Worm (Caenorhabditis elegans) whole organism, L4 larva: ENCODE data around the gene nap-1.

ENCODE experiments used
- D1046.2 ChIP-seq: fragments of 200-800 bp; sonication (Bioruptor generic); IDR thresholded peaks from 2 replicates; pipeline ENCODE4 v1.3.6; 2022; ENCODE audit warnings: missing genetic modification characterization, missing compliant biosample characterization
- F44E2.7 ChIP-seq: fragments of 200-800 bp; sonication (Bioruptor generic); IDR thresholded peaks from 2 replicates; pipeline ENCODE4 v2.1.2; 2022; ENCODE audit warnings: missing genetic modification characterization, missing compliant biosample characterization
- T26A8.4 ChIP-seq: fragments of 200-800 bp; sonication (Bioruptor generic); IDR thresholded peaks from 2 replicates; pipeline ENCODE4 v1.3.6; 2022; ENCODE audit warnings: missing genetic modification characterization, missing compliant biosample characterization
- Y75B8A.6 ChIP-seq: fragments of 200-800 bp; sonication (Bioruptor generic); IDR thresholded peaks from 2 replicates; pipeline ENCODE4 v1.3.6; 2022; ENCODE audit warnings: missing genetic modification reagents, missing genetic modification characterization, missing compliant biosample characterization
- aha-1 ChIP-seq: fragments of 150-350 bp; peaks from one replicate; lab custom pipeline; 2014; ENCODE audit warnings: missing biosample characterization, missing genetic modification characterization
- attf-4 ChIP-seq: sonication (generic microtip); optimal IDR thresholded peaks from 3 replicates; lab custom pipeline; 2017; ENCODE audit warnings: missing biosample characterization, missing genetic modification characterization
- ces-1 ChIP-seq: fragments of 150-350 bp; sonication (generic microtip); optimal IDR thresholded peaks from 4 replicates; lab custom pipeline; 2014; ENCODE audit warnings: missing biosample characterization, missing genetic modification reagents, missing genetic modification characterization
- ctbp-1 ChIP-seq: fragments of 200-800 bp; sonication (Bioruptor generic); IDR thresholded peaks from 2 replicates; pipeline ENCODE4 v1.3.6; 2022; ENCODE audit warnings: missing genetic modification reagents, missing genetic modification characterization, missing compliant biosample characterization
- daf-16 ChIP-seq, 3 experiments: sonication (generic microtip); optimal IDR thresholded peaks; 2 replicates each; lab custom pipeline; 2016 to 2017; ENCODE audit warnings: missing genetic modification characterization in 3 of 3, missing genetic modification reagents in 3 of 3, mild to moderate bottlenecking in 2 of 3, missing compliant biosample characterization in 2 of 3, missing biosample characterization in 1 of 3, moderate library complexity in 1 of 3
- daf-19 ChIP-seq: fragments of 200-800 bp; sonication (Bioruptor generic); conservative IDR thresholded peaks from 2 replicates; pipeline ENCODE4 v1.3.6; 2022; ENCODE audit warnings: missing genetic modification characterization, missing compliant biosample characterization
- dmd-8 ChIP-seq: fragments of 200-800 bp; sonication (Bioruptor generic); IDR thresholded peaks from 2 replicates; pipeline ENCODE4 v1.3.6; 2022; ENCODE audit warnings: missing genetic modification characterization, missing compliant biosample characterization
- dmd-9 ChIP-seq: fragments of 200-800 bp; sonication (Bioruptor generic); IDR thresholded peaks from 2 replicates; pipeline ENCODE4 v1.3.6; 2022; ENCODE audit warnings: missing genetic modification reagents, missing genetic modification characterization, missing compliant biosample characterization
- egl-43 ChIP-seq: fragments of 200-800 bp; sonication (Bioruptor generic); IDR thresholded peaks from 2 replicates; pipeline ENCODE4 v1.3.6; 2022; ENCODE audit warnings: missing genetic modification reagents, missing genetic modification characterization, missing compliant biosample characterization
- gei-8 ChIP-seq: fragments of 200-800 bp; sonication (Bioruptor generic); optimal IDR thresholded peaks from 2 replicates; lab custom pipeline; 2018; ENCODE audit warnings: mild to moderate bottlenecking, missing genetic modification characterization, missing compliant biosample characterization
- lim-7 ChIP-seq: fragments of 200-800 bp; sonication (Bioruptor generic); IDR thresholded peaks from 2 replicates; pipeline ENCODE4 v1.3.6; 2022; ENCODE audit warnings: missing genetic modification characterization, missing compliant biosample characterization
- lin-1 ChIP-seq: fragments of 200-800 bp; sonication (Bioruptor generic); IDR thresholded peaks from 2 replicates; pipeline ENCODE4 v1.3.6; 2022; ENCODE audit warnings: missing genetic modification reagents, missing genetic modification characterization, missing compliant biosample characterization
- lin-15B ChIP-seq: fragments of 150-350 bp; sonication (generic microtip); optimal IDR thresholded peaks from 3 replicates; lab custom pipeline; 2014; ENCODE audit warnings: missing biosample characterization, missing genetic modification characterization
- mdt-29 ChIP-seq: fragments of 200-800 bp; sonication (Bioruptor generic); IDR thresholded peaks from 2 replicates; pipeline ENCODE4 v1.3.6; 2022; ENCODE audit warnings: missing genetic modification reagents, missing genetic modification characterization, missing compliant biosample characterization
- mes-2 ChIP-seq: sonication (generic microtip); optimal IDR thresholded peaks from 2 replicates; lab custom pipeline; 2016; ENCODE audit warnings: missing genotype, mild to moderate bottlenecking, missing genetic modification characterization, missing compliant biosample characterization; ENCODE audit not compliant: poor library complexity, severe bottlenecking
- nhr-111 ChIP-seq: fragments of 200-800 bp; sonication (Bioruptor generic); optimal IDR thresholded peaks from 2 replicates; lab custom pipeline; 2018; ENCODE audit warnings: mild to moderate bottlenecking, missing genetic modification characterization, missing compliant biosample characterization
- nhr-237 ChIP-seq: sonication (generic microtip); optimal IDR thresholded peaks from 2 replicates; lab custom pipeline; 2017; ENCODE audit warnings: missing biosample characterization, missing genetic modification characterization
- nhr-25 ChIP-seq: sonication (generic microtip); optimal IDR thresholded peaks from 2 replicates; lab custom pipeline; 2017; ENCODE audit warnings: missing genetic modification characterization, mild to moderate bottlenecking, missing compliant biosample characterization, antibody characterized with exemption, moderate library complexity, borderline replicate concordance; ENCODE audit not compliant: insufficient read depth
- nhr-28 ChIP-seq: fragments of 150-350 bp; optimal IDR thresholded peaks from 2 replicates; lab custom pipeline; 2014; ENCODE audit warnings: missing biosample characterization, missing genetic modification characterization
- nhr-76 ChIP-seq: fragments of 150-350 bp; optimal IDR thresholded peaks from 2 replicates; lab custom pipeline; 2014; ENCODE audit warnings: missing biosample characterization, missing genetic modification characterization
- pha-4 ChIP-seq, 2 experiments: fragments of 150-350 bp in 1 of 2; fragments of 200-800 bp in 1 of 2; sonication (Bioruptor generic) in 1 of 2; IDR thresholded peaks in 1 of 2; optimal IDR thresholded peaks in 1 of 2; 2 replicates each; pipeline versions ENCODE4 v1.3.6 to Lab custom; 2014 to 2022; ENCODE audit warnings: missing genetic modification characterization in 2 of 2, missing genetic modification reagents in 2 of 2, missing biosample characterization in 1 of 2, missing compliant biosample characterization in 1 of 2
- php-3 ChIP-seq: fragments of 200-800 bp; sonication (Bioruptor generic); IDR thresholded peaks from 2 replicates; pipeline ENCODE4 v1.3.6; 2022; ENCODE audit warnings: missing genetic modification reagents, missing genetic modification characterization, missing compliant biosample characterization
- set-16 ChIP-seq: fragments of 200-800 bp; sonication (Bioruptor generic); IDR thresholded peaks from 2 replicates; pipeline ENCODE4 v1.3.6; 2022; ENCODE audit warnings: missing genetic modification reagents, missing genetic modification characterization, missing compliant biosample characterization
- snpc-1.2 ChIP-seq: fragments of 200-800 bp; sonication (Bioruptor generic); IDR thresholded peaks from 2 replicates; pipeline ENCODE4 v1.3.6; 2022; ENCODE audit warnings: missing genetic modification reagents, missing genetic modification characterization, missing compliant biosample characterization
- spr-1 ChIP-seq: sonication (generic microtip); optimal IDR thresholded peaks from 2 replicates; lab custom pipeline; 2016; ENCODE audit warnings: mild to moderate bottlenecking, missing genetic modification characterization, missing compliant biosample characterization
- tra-1 ChIP-seq: fragments of 200-800 bp; sonication (Bioruptor generic); IDR thresholded peaks from 2 replicates; pipeline ENCODE4 v1.3.6; 2022; ENCODE audit warnings: missing genetic modification reagents, missing genetic modification characterization, missing compliant biosample characterization
- unc-39 ChIP-seq: sonication (generic microtip); optimal IDR thresholded peaks from 2 replicates; lab custom pipeline; 2017; ENCODE audit warnings: missing biosample characterization, missing genetic modification characterization
- zfp-2 ChIP-seq: sonication (generic microtip); optimal IDR thresholded peaks from 2 replicates; lab custom pipeline; 2016; ENCODE audit warnings: mild to moderate bottlenecking, missing genetic modification characterization, missing compliant biosample characterization
- zfp-3 ChIP-seq: fragments of 200-800 bp; sonication (Bioruptor generic); conservative IDR thresholded peaks from 2 replicates; pipeline ENCODE4 v1.3.6; 2022; ENCODE audit warnings: missing genetic modification reagents, missing genetic modification characterization, missing compliant biosample characterization
- zip-2 ChIP-seq: fragments of 150-350 bp; optimal IDR thresholded peaks from 2 replicates; lab custom pipeline; 2014; ENCODE audit warnings: missing biosample characterization, missing genetic modification characterization

nap-1 gene

ce11 chrIV:8363163-8363562 lies 16.0 kb downstream of the nap-1 start, which contains the start of gene D2096.12:
TSS of gene D2096.12 (plus strand) at chrIV:8363463.
- no peak for TF ChIP-seq nhr-237 (tag; lab: Kevin White, UChicago)
- TF ChIP-seq nhr-111: no peak
- no peak for TF ChIP-seq zip-2
- no peak for TF ChIP-seq T26A8.4 (GFP tag; lab: Robert Waterston, UW)
- TF ChIP-seq lin-1 (GFP tag; lab: Robert Waterston, UW): no peak
- TF ChIP-seq mes-2 (tag; lab: Kevin White, UChicago): no peak
- TF ChIP-seq snpc-1.2 (GFP tag; lab: Robert Waterston, UW): no peak
- TF ChIP-seq ces-1: no peak
- TF ChIP-seq dmd-9 (GFP tag; lab: Robert Waterston, UW): no peak
- TF ChIP-seq dmd-8 (GFP tag; lab: Robert Waterston, UW): no peak
- TF ChIP-seq egl-43: no peak
- no peak for TF ChIP-seq daf-19 (GFP tag; lab: Robert Waterston, UW)
- no peak for TF ChIP-seq zfp-2 (tag; lab: Kevin White, UChicago)
- no peak for TF ChIP-seq lin-15B (tag; lab: Kevin White, UChicago)
- no peak for TF ChIP-seq gei-8 (GFP tag; lab: Kevin White, UChicago)

ce11 chrIV:8360817-8361216 lies 18.3 kb downstream of the nap-1 start, which contains the start of gene sqv-1:
TSS of gene sqv-1 (plus strand) at chrIV:8361117.
- TF ChIP-seq php-3 (no peak), attf-4 (tag; lab: Kevin White, UChicago) (no peak), daf-16 (GFP tag; optimal IDR thresholded peaks at IDR 0.05; lab: Kevin White, UChicago) (no peak), daf-16 (tag; optimal IDR thresholded peaks at IDR 0.05; lab: Kevin White, UChicago) (peak; percentile 33), nhr-25 (tag; lab: Kevin White, UChicago) (no peak), unc-39 (tag; lab: Kevin White, UChicago) (no peak), F44E2.7 (GFP tag; lab: Robert Waterston, UW) (no peak), pha-4 (GFP tag; IDR thresholded peaks at IDR 0.05; lab: Robert Waterston, UW) (no peak), pha-4 (tag; optimal IDR thresholded peaks at IDR 0.05; lab: Kevin White, UChicago) (no peak), spr-1 (tag; lab: Kevin White, UChicago) (no peak)

ce11 chrIV:8359716-8360407 lies 19.3 kb downstream of the nap-1 start, which contains the start of gene D2096.5:
TSS of gene D2096.5 (minus strand) at chrIV:8359766.
- no peak for TF ChIP-seq pha-4 (GFP tag; IDR thresholded peaks at IDR 0.05; lab: Robert Waterston, UW)
- peak; percentile 29 for TF ChIP-seq pha-4 (tag; optimal IDR thresholded peaks at IDR 0.05; lab: Kevin White, UChicago)
- TF ChIP-seq nhr-28 (tag; lab: Kevin White, UChicago): peak; percentile 29
- no peak for TF ChIP-seq D1046.2
- no peak for TF ChIP-seq daf-16 (GFP tag; optimal IDR thresholded peaks at IDR 0.05; lab: Kevin White, UChicago)
- TF ChIP-seq daf-16 (tag; optimal IDR thresholded peaks at IDR 0.05; lab: Kevin White, UChicago): peak; percentile 44
- TF ChIP-seq nhr-237 (tag; lab: Kevin White, UChicago): no peak

ce11 chrIV:8358492-8358891 lies 20.6 kb downstream of the nap-1 start, which contains the start of gene D2096.13:
TSS of gene D2096.13 (minus strand) at chrIV:8358592.
- no peak for TF ChIP-seq zfp-3 (GFP tag; lab: Robert Waterston, UW)
- peak; percentile 35 for TF ChIP-seq aha-1 (tag; lab: Kevin White, UChicago)
- TF ChIP-seq nhr-76: no peak
- no peak for TF ChIP-seq Y75B8A.6
- TF ChIP-seq lim-7 (GFP tag; lab: Robert Waterston, UW): no peak
- TF ChIP-seq ctbp-1 (GFP tag; lab: Robert Waterston, UW): no peak

- TF ChIP-seq set-16 (GFP tag; lab: Robert Waterston, UW) (peak; percentile 76; the same call in 1 of the 2 replicates), tra-1 (GFP tag; lab: Robert Waterston, UW) (no peak), mdt-29 (no peak), ces-1 (no peak)
Measured at ce11 chrIV:8357299-8357698, 21.8 kb downstream of the nap-1 start.
